Worm (Caenorhabditis elegans): ENCODE data around the gene gpx-7.
A peak's percentile ranks its signal among the peaks of the same experiment; 100 is the strongest.

gpx-7 gene

DNA sequence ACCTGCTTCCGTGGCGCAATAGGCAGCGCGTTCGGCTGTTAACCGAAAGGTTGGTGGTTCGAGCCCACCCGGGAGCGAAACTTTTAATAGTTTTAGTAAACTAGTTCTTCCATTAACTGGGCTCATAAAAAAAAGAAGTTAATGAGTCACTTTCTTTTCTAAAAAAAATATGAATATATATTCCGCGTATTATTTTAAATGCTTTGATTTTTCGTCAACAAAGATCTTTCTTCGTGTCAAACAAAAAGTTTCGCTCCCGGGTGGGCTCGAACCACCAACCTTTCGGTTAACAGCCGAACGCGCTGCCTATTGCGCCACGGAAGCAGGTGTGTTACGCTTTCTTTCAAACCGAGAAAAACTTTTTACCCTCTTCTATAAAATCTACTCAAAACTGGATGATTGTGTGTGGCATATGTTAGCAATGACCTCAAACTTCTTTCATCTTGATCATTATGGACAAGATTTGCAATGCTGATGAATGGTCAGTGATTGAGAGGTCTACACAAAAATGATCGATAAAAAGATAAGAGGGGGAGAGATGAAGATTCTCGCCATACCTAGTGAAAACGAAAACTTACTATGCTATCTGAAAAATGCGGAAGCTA is 25.8 kb downstream of the gpx-7 start (continued):
- TF ChIP-seq R02D3.7 (tag; optimal IDR thresholded peaks at IDR 0.05) (no peak), nhr-111 (GFP tag; optimal IDR thresholded peaks at IDR 0.05) (no peak), pqm-1 (tag; optimal IDR thresholded peaks at IDR 0.05) (no peak), dmd-6 (GFP tag; IDR thresholded peaks at IDR 0.05) (peak; percentile 21; the same call in 1 of the 2 replicates), unc-62 (GFP tag; optimal IDR thresholded peaks at IDR 0.05 in 1 of 2) (peak in 1 of 2 experiments; percentile 93), unc-62 (tag; optimal IDR thresholded peaks at IDR 0.05) (no peak), nhr-42 (GFP tag; IDR thresholded peaks at IDR 0.05) (no peak), arid-1 (GFP tag; conservative IDR thresholded peaks at IDR 0.05) (peak; percentile 61; the same call in 1 of the 2 replicates), ztf-7 (tag; optimal IDR thresholded peaks at IDR 0.05) (no peak), hif-1 (tag; optimal IDR thresholded peaks at IDR 0.05) (no peak), nhr-76 (tag; optimal IDR thresholded peaks at IDR 0.05) (no peak), Y5F2A.4 (GFP tag; optimal IDR thresholded peaks at IDR 0.05) (peak; percentile 41), lim-7 (GFP tag; IDR thresholded peaks at IDR 0.05) (peak; percentile 78), attf-4 (tag; optimal IDR thresholded peaks at IDR 0.05) (no peak), dpl-1 (GFP tag; optimal IDR thresholded peaks at IDR 0.05) (no peak), daf-19 (GFP tag; conservative IDR thresholded peaks at IDR 0.05) (peak; percentile 59; the same call in 1 of the 2 replicates), lin-29 (GFP tag; IDR thresholded peaks at IDR 0.05) (no peak), pha-4 (GFP tag; IDR thresholded peaks at IDR 0.05) (peak; percentile 77), pha-4 (tag; optimal IDR thresholded peaks at IDR 0.05) (no peak), nhr-28 (tag; optimal IDR thresholded peaks at IDR 0.05) (peak; percentile 23), mdt-29 (GFP tag; IDR thresholded peaks at IDR 0.05) (no peak), php-3 (GFP tag; IDR thresholded peaks at IDR 0.05) (no peak), nhr-11 (tag; optimal IDR thresholded peaks at IDR 0.05) (no peak), daf-12 (tag; optimal IDR thresholded peaks at IDR 0.05) (no peak), Y105C5A.15 (GFP tag; IDR thresholded peaks at IDR 0.05) (0 out of 2 replicates have a peak, but pooled peaks have one; percentile 54), nhr-48 (tag; optimal IDR thresholded peaks at IDR 0.05) (peak; percentile 42), dve-1 (tag; optimal IDR thresholded peaks at IDR 0.05; ENCODE audit: insufficient read depth) (peak; percentile 8), ceh-28 (tag; optimal IDR thresholded peaks at IDR 0.05) (no peak), lin-13 (GFP tag; optimal IDR thresholded peaks at IDR 0.05) (no peak), ceh-20 (GFP tag; IDR thresholded peaks at IDR 0.05) (no peak), ZK337.2 (GFP tag; IDR thresholded peaks at IDR 0.05) (no peak), spr-1 (tag; optimal IDR thresholded peaks at IDR 0.05) (no peak), unc-39 (tag; optimal IDR thresholded peaks at IDR 0.05) (no peak), daf-16 (GFP tag; optimal IDR thresholded peaks at IDR 0.05) (peak; percentile 19 to 76), daf-16 (tag; optimal IDR thresholded peaks at IDR 0.05) (peak; percentile 68), egl-43 (GFP tag; IDR thresholded peaks at IDR 0.05) (no peak; the same call in 1 of the 2 replicates), vab-7 (GFP tag; IDR thresholded peaks at IDR 0.05) (no peak; the same call in 1 of the 2 replicates), madf-5 (GFP tag; IDR thresholded peaks at IDR 0.05) (peak in 1 of 2 experiments; percentile 56; a peak in 1 of 4 replicates), ceh-44 (GFP tag; IDR thresholded peaks at IDR 0.05) (0 out of 2 replicates have a peak, but pooled peaks have one; percentile 38)

DNA sequence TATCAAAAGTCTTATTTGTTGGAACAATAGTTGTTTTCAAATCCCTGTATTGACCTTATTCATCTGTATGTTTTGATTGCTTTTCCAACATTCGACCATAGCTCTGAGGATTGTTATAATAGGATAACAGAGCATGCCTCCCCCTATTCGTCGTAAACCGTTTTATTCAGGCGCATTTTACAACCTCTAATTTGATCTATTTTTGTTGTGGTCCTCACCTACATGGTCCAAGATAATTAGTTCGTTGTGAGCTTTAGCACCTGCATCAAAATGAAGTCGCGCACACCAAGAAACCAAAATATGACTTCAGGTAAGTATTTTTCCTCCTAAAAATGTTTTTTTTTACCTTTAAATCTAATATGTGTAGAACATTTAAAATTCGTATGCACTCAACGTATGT is 46.8 kb downstream of the gpx-7 start, which contains the start of gene deg-1:
deg-1 (plus strand) TSS at position 301 of the 400 bp plus-strand sequence.
- TF ChIP-seq unc-62 (GFP tag; optimal IDR thresholded peaks at IDR 0.05 in 1 of 2) (peak in 1 of 2 experiments; percentile 24), unc-62 (tag; optimal IDR thresholded peaks at IDR 0.05) (no peak), nhr-11 (tag; optimal IDR thresholded peaks at IDR 0.05) (no peak)

DNA sequence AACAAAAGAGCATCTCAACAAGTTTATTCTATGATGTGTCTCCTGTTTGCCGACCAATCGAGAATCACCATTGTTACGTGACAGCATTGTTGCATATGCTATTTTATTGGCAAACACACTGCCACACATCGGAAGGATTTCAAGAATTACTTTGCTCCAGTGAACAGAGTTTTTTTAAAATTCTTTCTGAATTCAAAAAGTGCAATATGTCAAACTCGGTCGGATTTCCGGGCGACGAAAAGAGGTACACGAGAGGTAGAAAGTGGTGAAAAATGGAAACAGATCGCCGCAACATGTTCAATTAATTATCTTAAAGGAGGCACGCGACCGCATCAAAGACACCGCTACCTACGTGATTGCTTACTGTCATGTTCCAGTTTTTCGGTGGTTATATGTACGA is 49.5 kb downstream of the gpx-7 start:
- TF ChIP-seq unc-62 (GFP tag; optimal IDR thresholded peaks at IDR 0.05 in 1 of 2) (peak in 1 of 2 experiments; percentile 24), unc-62 (tag; optimal IDR thresholded peaks at IDR 0.05) (no peak), lin-13 (GFP tag; optimal IDR thresholded peaks at IDR 0.05) (no peak), set-16 (GFP tag; IDR thresholded peaks at IDR 0.05) (no peak)
